Fruit fly (Drosophila melanogaster) whole organism, embryonic: ENCODE results near the gene eas.

ENCODE experiments used
- Antp ChIP-seq: fragments of 200-800 bp; sonication (Bioruptor generic); optimal IDR thresholded peaks from 3 replicates; lab custom pipeline; 2016; ENCODE audit warnings: missing biosample characterization, missing genetic modification characterization
- Asciz ChIP-seq: fragments of 200-800 bp; sonication (Bioruptor generic); optimal IDR thresholded peaks from 2 replicates; lab custom pipeline; 2017; ENCODE audit warnings: missing biosample characterization, mild to moderate bottlenecking, missing genetic modification characterization, missing genetic modification reagents
- CG10267 ChIP-seq: fragments of 200-800 bp; sonication (Bioruptor generic); optimal IDR thresholded peaks from 2 replicates; lab custom pipeline; 2018; ENCODE audit warnings: missing biosample characterization, mild to moderate bottlenecking, missing genetic modification characterization, moderate library complexity
- CG10565 ChIP-seq: fragments of 200-800 bp; sonication (Bioruptor generic); optimal IDR thresholded peaks from 3 replicates; lab custom pipeline; 2016; ENCODE audit warnings: missing biosample characterization, mild to moderate bottlenecking, missing genetic modification characterization
- CG11398 ChIP-seq: fragments of 200-800 bp; sonication (Bioruptor generic); optimal IDR thresholded peaks from 2 replicates; lab custom pipeline; 2016; ENCODE audit warnings: missing biosample characterization, missing genetic modification characterization
- CG11456 ChIP-seq: fragments of 200-800 bp; sonication (Bioruptor generic); IDR thresholded peaks from 3 replicates; pipeline ENCODE4 v1.3.6; 2022; ENCODE audit warnings: missing biosample characterization, missing genetic modification characterization
- CG11560 ChIP-seq: fragments of 200-800 bp; sonication (Bioruptor generic); IDR thresholded peaks from 3 replicates; pipeline ENCODE4 v1.3.6; 2022; ENCODE audit warnings: missing biosample characterization, missing genetic modification characterization
- CG12219 ChIP-seq: fragments of 200-800 bp; sonication (Bioruptor generic); optimal IDR thresholded peaks from 3 replicates; lab custom pipeline; 2018; ENCODE audit warnings: missing biosample characterization, mild to moderate bottlenecking, missing genetic modification characterization
- CG12942 ChIP-seq: fragments of 200-800 bp; sonication (Bioruptor generic); optimal IDR thresholded peaks from 3 replicates; lab custom pipeline; 2016; ENCODE audit warnings: missing biosample characterization, missing genetic modification characterization
- CG1603 ChIP-seq: fragments of 200-800 bp; sonication (Bioruptor generic); optimal IDR thresholded peaks from 2 replicates; lab custom pipeline; 2019; ENCODE audit warnings: missing biosample characterization, mild to moderate bottlenecking, missing genetic modification characterization, moderate library complexity
- CG16813 ChIP-seq: fragments of 200-800 bp; sonication (Bioruptor generic); IDR thresholded peaks from 3 replicates; pipeline ENCODE4 v1.3.6; 2022; ENCODE audit warnings: missing biosample characterization, missing genetic modification characterization; ENCODE audit not compliant: partially characterized antibody
- CG17361 ChIP-seq: fragments of 200-800 bp; sonication (Bioruptor generic); IDR thresholded peaks from 3 replicates; pipeline ENCODE4 v1.3.6; 2022; ENCODE audit warnings: missing biosample characterization, missing genetic modification characterization
- CG17568 ChIP-seq: fragments of 200-800 bp; sonication (Bioruptor generic); optimal IDR thresholded peaks from 2 replicates; lab custom pipeline; 2018; ENCODE audit warnings: missing biosample characterization, mild to moderate bottlenecking, missing genetic modification characterization, moderate library complexity
- CG18476 ChIP-seq: fragments of 200-800 bp; sonication (Bioruptor generic); optimal IDR thresholded peaks from 2 replicates; lab custom pipeline; 2016; ENCODE audit warnings: missing biosample characterization, mild to moderate bottlenecking, missing genetic modification characterization
- CG3838 ChIP-seq: fragments of 200-800 bp; sonication (Bioruptor generic); optimal IDR thresholded peaks from 3 replicates; lab custom pipeline; 2016; ENCODE audit warnings: missing biosample characterization, missing genetic modification characterization
- CG43689 ChIP-seq: fragments of 200-800 bp; sonication (Bioruptor generic); IDR thresholded peaks from 2 replicates; pipeline ENCODE4 v1.3.6; 2022; ENCODE audit warnings: missing biosample characterization, missing genetic modification characterization
- CG5245 ChIP-seq: fragments of 200-800 bp; sonication (Bioruptor generic); optimal IDR thresholded peaks from 3 replicates; lab custom pipeline; 2016; ENCODE audit warnings: missing biosample characterization, missing genetic modification characterization
- CG6791 ChIP-seq: fragments of 200-800 bp; sonication (Bioruptor generic); IDR thresholded peaks from 3 replicates; pipeline ENCODE4 v1.3.6; 2022; ENCODE audit warnings: missing biosample characterization, missing genetic modification characterization; ENCODE audit not compliant: partially characterized antibody
- CG8478 ChIP-seq: fragments of >200 bp; optimal IDR thresholded peaks from 2 replicates; lab custom pipeline; 2018
- Chrac-16 ChIP-seq: fragments of 200-800 bp; sonication (Bioruptor generic); optimal IDR thresholded peaks from 3 replicates; lab custom pipeline; 2016; ENCODE audit warnings: missing biosample characterization, missing genetic modification characterization
- D19A ChIP-seq: fragments of 200-800 bp; optimal IDR thresholded peaks from 3 replicates; lab custom pipeline; 2019; ENCODE audit warnings: missing biosample characterization, mild to moderate bottlenecking, missing genetic modification characterization, moderate library complexity
- HLH54F ChIP-seq: fragments of 200-800 bp; sonication (Bioruptor generic); optimal IDR thresholded peaks from 3 replicates; lab custom pipeline; 2016; ENCODE audit warnings: missing biosample characterization, missing genetic modification characterization
- HmgZ ChIP-seq: fragments of 200-800 bp; sonication (Bioruptor generic); optimal IDR thresholded peaks from 2 replicates; lab custom pipeline; 2018; ENCODE audit warnings: missing biosample characterization, mild to moderate bottlenecking, missing genetic modification characterization
- Hsf ChIP-seq: fragments of 200-800 bp; sonication (Bioruptor generic); optimal IDR thresholded peaks from 3 replicates; lab custom pipeline; 2016; ENCODE audit warnings: missing biosample characterization, missing genetic modification characterization
- Jarid2 ChIP-seq: fragments of 200-800 bp; sonication (Bioruptor generic); optimal IDR thresholded peaks from 3 replicates; lab custom pipeline; 2017; ENCODE audit warnings: mild to moderate bottlenecking, missing biosample characterization, missing genetic modification reagents, missing genetic modification characterization
- Kr ChIP-seq: fragments of 200-800 bp; sonication (Bioruptor generic); optimal IDR thresholded peaks from 2 replicates; lab custom pipeline; 2017; ENCODE audit warnings: missing biosample characterization, mild to moderate bottlenecking, missing genetic modification characterization
- Lpt ChIP-seq: fragments of >200 bp; optimal IDR thresholded peaks from 2 replicates; lab custom pipeline; 2018; ENCODE audit warnings: missing biosample characterization, missing genetic modification characterization
- Med ChIP-seq: fragments of 200-800 bp; sonication (Bioruptor generic); peaks from one replicate; lab custom pipeline; 2016; ENCODE audit warnings: missing biosample characterization, missing genetic modification characterization, mild to moderate bottlenecking, inconsistent platforms, moderate library complexity
- Meics ChIP-seq: fragments of 200-800 bp; sonication (Bioruptor generic); optimal IDR thresholded peaks from 2 replicates; lab custom pipeline; 2017; ENCODE audit warnings: missing biosample characterization, mild to moderate bottlenecking, missing genetic modification characterization
- Nf-YA ChIP-seq: fragments of 200-800 bp; sonication (Bioruptor generic); IDR thresholded peaks from 2 replicates; pipeline ENCODE4 v1.3.6; 2022; ENCODE audit warnings: missing biosample characterization, missing genetic modification characterization
- Xbp1 ChIP-seq: fragments of 200-800 bp; sonication (Bioruptor generic); optimal IDR thresholded peaks from 3 replicates; lab custom pipeline; 2016; ENCODE audit warnings: missing biosample characterization, mild to moderate bottlenecking, missing genetic modification characterization
- amos ChIP-seq: fragments of 200-800 bp; sonication (Bioruptor generic); IDR thresholded peaks from 2 replicates; pipeline ENCODE4 v1.3.6; 2022; ENCODE audit warnings: missing biosample characterization, missing genetic modification characterization; ENCODE audit not compliant: partially characterized antibody
- bcd ChIP-seq: fragments of 200-800 bp; sonication (Bioruptor generic); optimal IDR thresholded peaks from 2 replicates; lab custom pipeline; 2017; ENCODE audit warnings: missing biosample characterization, mild to moderate bottlenecking, missing genetic modification characterization
- cg ChIP-seq: fragments of 200-800 bp; sonication (Bioruptor generic); optimal IDR thresholded peaks from 3 replicates; lab custom pipeline; 2019; ENCODE audit warnings: missing biosample characterization, mild to moderate bottlenecking, missing genetic modification characterization, moderate library complexity
- dan ChIP-seq: fragments of 200-800 bp; sonication (Bioruptor generic); IDR thresholded peaks from 2 replicates; pipeline ENCODE4 v1.3.6; 2022; ENCODE audit warnings: missing biosample characterization, missing genetic modification characterization
- dysf ChIP-seq: fragments of 200-800 bp; sonication (Bioruptor generic); IDR thresholded peaks from 3 replicates; pipeline ENCODE4 v1.3.6; 2022; ENCODE audit warnings: missing biosample characterization, missing genetic modification characterization
- fd96Cb ChIP-seq: fragments of 200-800 bp; sonication (Bioruptor generic); optimal IDR thresholded peaks from 2 replicates; lab custom pipeline; 2018; ENCODE audit warnings: missing biosample characterization, mild to moderate bottlenecking, missing genetic modification characterization, moderate library complexity
- grau ChIP-seq: fragments of 200-800 bp; optimal IDR thresholded peaks from 3 replicates; lab custom pipeline; 2019; ENCODE audit warnings: missing biosample characterization, mild to moderate bottlenecking, missing genetic modification characterization, moderate library complexity
- ham ChIP-seq: fragments of 200-800 bp; sonication (Bioruptor generic); IDR thresholded peaks from 2 replicates; pipeline ENCODE4 v1.3.6; 2022; ENCODE audit warnings: missing biosample characterization, missing genetic modification characterization
- lilli ChIP-seq: fragments of 200-800 bp; sonication (Bioruptor generic); optimal IDR thresholded peaks from 3 replicates; lab custom pipeline; 2016; ENCODE audit warnings: missing biosample characterization, missing genetic modification characterization
- lmd ChIP-seq: fragments of 200-800 bp; sonication (Bioruptor generic); IDR thresholded peaks from 2 replicates; pipeline ENCODE4 v1.3.6; 2022; ENCODE audit warnings: missing biosample characterization, missing genetic modification characterization
- nmo ChIP-seq: fragments of 200-800 bp; sonication (Bioruptor generic); optimal IDR thresholded peaks from 2 replicates; lab custom pipeline; 2018; ENCODE audit warnings: missing biosample characterization, mild to moderate bottlenecking, missing genetic modification characterization, moderate library complexity
- run ChIP-seq: fragments of 200-800 bp; sonication (Bioruptor generic); optimal IDR thresholded peaks from 3 replicates; lab custom pipeline; 2018; ENCODE audit warnings: missing biosample characterization, mild to moderate bottlenecking, missing genetic modification characterization
- scrt ChIP-seq: fragments of 200-800 bp; sonication (Bioruptor generic); optimal IDR thresholded peaks from 2 replicates; lab custom pipeline; 2018; ENCODE audit warnings: missing biosample characterization, mild to moderate bottlenecking, missing genetic modification characterization, moderate library complexity
- so ChIP-seq: fragments of 200-800 bp; sonication (Bioruptor generic); IDR thresholded peaks from 3 replicates; pipeline ENCODE4 v1.3.6; 2022; ENCODE audit warnings: missing biosample characterization, missing genetic modification characterization
- sob ChIP-seq: fragments of 200-800 bp; sonication (Bioruptor generic); IDR thresholded peaks from 2 replicates; pipeline ENCODE4 v1.3.6; 2022; ENCODE audit warnings: missing biosample characterization, missing genetic modification characterization
- tup ChIP-seq: fragments of 200-800 bp; sonication (Bioruptor generic); optimal IDR thresholded peaks from 2 replicates; lab custom pipeline; 2016; ENCODE audit warnings: missing biosample characterization, mild to moderate bottlenecking, missing genetic modification characterization, moderate library complexity
- unpg ChIP-seq: fragments of 200-800 bp; sonication (Bioruptor generic); optimal IDR thresholded peaks from 3 replicates; lab custom pipeline; 2018; ENCODE audit warnings: missing biosample characterization, mild to moderate bottlenecking, missing genetic modification characterization, moderate library complexity
- z ChIP-seq: fragments of 200-800 bp; sonication (Bioruptor generic); IDR thresholded peaks from 3 replicates; pipeline ENCODE4 v1.3.6; 2022; ENCODE audit warnings: missing biosample characterization, missing genetic modification characterization
- zen ChIP-seq: fragments of 200-800 bp; sonication (Bioruptor generic); optimal IDR thresholded peaks from 3 replicates; lab custom pipeline; 2018; ENCODE audit warnings: missing biosample characterization, mild to moderate bottlenecking, missing genetic modification characterization, moderate library complexity
- zf30C ChIP-seq: fragments of 200-800 bp; sonication (Bioruptor generic); optimal IDR thresholded peaks from 3 replicates; lab custom pipeline; 2018; ENCODE audit warnings: missing biosample characterization, mild to moderate bottlenecking, missing genetic modification characterization

eas gene

DNA sequence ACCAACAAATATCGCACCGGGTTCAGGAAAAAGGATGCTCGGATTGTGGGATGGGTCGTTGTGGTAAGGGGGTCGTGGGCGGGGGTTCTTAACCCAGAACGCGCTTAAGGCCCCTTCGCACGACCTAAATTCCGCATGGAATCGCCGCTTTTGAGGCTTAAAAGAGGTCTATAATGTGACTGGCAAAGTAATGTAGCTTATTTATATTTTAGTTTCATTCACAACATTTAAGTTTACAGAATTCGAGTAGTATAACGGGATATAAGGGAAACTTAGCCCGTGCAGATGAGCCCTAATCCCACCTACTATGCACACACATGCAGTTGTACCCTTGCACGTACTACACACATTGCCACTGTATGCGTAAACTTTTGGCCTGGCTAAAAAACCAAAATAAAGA is 655 bp downstream of the eas start (continued):
- TF ChIP-seq CG6791 (GFP tag; lab: Robert Waterston, UW) = no peak
- TF ChIP-seq tup = peak; percentile 21
- TF ChIP-seq grau = peak; percentile 84
- TF ChIP-seq Chrac-16 (GFP tag; lab: Kevin White, UChicago) = peak; percentile 42
- peak; percentile 80 for TF ChIP-seq bcd (GFP tag; lab: Kevin White, UChicago)
- TF ChIP-seq Lpt = no peak
- TF ChIP-seq CG17568 (GFP tag; lab: Kevin White, UChicago) = peak; percentile 86
- peak; percentile 77 for TF ChIP-seq scrt (GFP tag; lab: Kevin White, UChicago)
- peak; percentile 59; the same call in 2 of the 3 replicates for TF ChIP-seq CG17361 (GFP tag; lab: Robert Waterston, UW)
- TF ChIP-seq D19A (tag; lab: Kevin White, UChicago) = peak; percentile 86
- peak; percentile 54 for TF ChIP-seq Antp (GFP tag; lab: Kevin White, UChicago)
- peak; percentile 38 for TF ChIP-seq Kr (GFP tag; lab: Kevin White, UChicago)
- TF ChIP-seq dysf = peak; percentile 82
- no peak for TF ChIP-seq zf30C (GFP tag; lab: Kevin White, UChicago)
- peak; percentile 82 for TF ChIP-seq Asciz
- peak; percentile 78 for TF ChIP-seq Meics (GFP tag; lab: Kevin White, UChicago)
- TF ChIP-seq CG10565 = no peak
- TF ChIP-seq CG43689 (GFP tag; lab: Robert Waterston, UW) = peak; percentile 45; the same call in 1 of the 2 replicates
- TF ChIP-seq CG11456 (GFP tag; lab: Robert Waterston, UW) = peak; percentile 80
- TF ChIP-seq CG18476 (GFP tag; lab: Kevin White, UChicago) = peak; percentile 34
- TF ChIP-seq CG16813 (GFP tag; lab: Robert Waterston, UW) = no peak
- no peak for TF ChIP-seq amos (GFP tag; lab: Robert Waterston, UW)
- peak; percentile 12 for TF ChIP-seq CG3838 (GFP tag; lab: Kevin White, UChicago)
- TF ChIP-seq lilli (GFP tag; lab: Kevin White, UChicago) = peak; percentile 20
- peak; percentile 79 for TF ChIP-seq lmd (GFP tag; lab: Robert Waterston, UW)
- peak; percentile 63; the same call in 1 of the 2 replicates for TF ChIP-seq dan (GFP tag; lab: Robert Waterston, UW)
- TF ChIP-seq zen = peak; percentile 79
- peak; percentile 79 for TF ChIP-seq HmgZ
- TF ChIP-seq CG8478 (lab: Kevin White, UChicago) = no peak
- peak; percentile 59; the same call in 1 of the 2 replicates for TF ChIP-seq sob
- TF ChIP-seq unpg (GFP tag; lab: Kevin White, UChicago) = peak; percentile 89
- TF ChIP-seq CG12942 (GFP tag; lab: Kevin White, UChicago) = peak; percentile 39
- TF ChIP-seq cg (GFP tag; lab: Kevin White, UChicago) = peak; percentile 68
- peak; percentile 76 for TF ChIP-seq Xbp1 (GFP tag; lab: Kevin White, UChicago)
- TF ChIP-seq ham (GFP tag; lab: Robert Waterston, UW) = 0 out of 2 replicates have a peak, but pooled peaks have one; percentile 44
- peak; percentile 15 for TF ChIP-seq HLH54F (GFP tag; lab: Kevin White, UChicago)
- TF ChIP-seq CG11398 (GFP tag; lab: Kevin White, UChicago) = peak; percentile 18
- TF ChIP-seq z (GFP tag; lab: Robert Waterston, UW) = no peak
- peak; percentile 87 for TF ChIP-seq CG12219 (GFP tag; lab: Kevin White, UChicago)
- peak; percentile 70 for TF ChIP-seq CG5245 (GFP tag; lab: Kevin White, UChicago)
- TF ChIP-seq run (tag; lab: Kevin White, UChicago) = no peak
- TF ChIP-seq nmo (GFP tag; lab: Kevin White, UChicago) = peak; percentile 75
- peak; percentile 44; the same call in 1 of the 3 replicates for TF ChIP-seq CG11560 (tag; lab: Robert Waterston, UW)
- peak; percentile 22 for TF ChIP-seq Jarid2 (GFP tag; lab: Kevin White, UChicago)
- TF ChIP-seq CG10267 (tag; lab: Kevin White, UChicago) = peak; percentile 82
- peak; percentile 80 for TF ChIP-seq fd96Cb (tag; lab: Kevin White, UChicago)
- TF ChIP-seq CG1603 (tag; lab: Kevin White, UChicago) = peak; percentile 89
- TF ChIP-seq Nf-YA = peak; percentile 55; the same call in 1 of the 2 replicates
- TF ChIP-seq Hsf (GFP tag; lab: Kevin White, UChicago) = peak; percentile 64
- TF ChIP-seq so (GFP tag; lab: Robert Waterston, UW) = peak; percentile 88
- peak; percentile 94 for TF ChIP-seq Med (GFP tag; lab: Kevin White, UChicago)
